Worm (Caenorhabditis elegans) whole organism, midembryonic: ENCODE data around the gene gars-1.

Experiments
- T22C8.4 ChIP-seq: fragments of 200-800 bp; sonication (Bioruptor generic); IDR thresholded peaks from 2 replicates; pipeline ENCODE4 v1.3.6; 2022; ENCODE audit warnings: missing genetic modification characterization, missing compliant biosample characterization
- flt-1 ChIP-seq: fragments of 200-800 bp; sonication (Bioruptor generic); IDR thresholded peaks from 2 replicates; pipeline ENCODE4 v1.3.6; 2022; ENCODE audit warnings: missing genetic modification characterization, missing compliant biosample characterization
- ref-1 ChIP-seq: fragments of 200-800 bp; sonication (Bioruptor generic); conservative IDR thresholded peaks from 2 replicates; pipeline ENCODE4 v1.3.6; 2022; ENCODE audit warnings: missing genetic modification reagents, missing genetic modification characterization, missing compliant biosample characterization
- tab-1 ChIP-seq: fragments of 200-800 bp; sonication (Bioruptor generic); IDR thresholded peaks from 2 replicates; pipeline ENCODE4 v1.3.6; 2022; ENCODE audit warnings: missing genetic modification characterization, missing compliant biosample characterization
- ztf-23 ChIP-seq: fragments of 200-800 bp; sonication (Bioruptor generic); IDR thresholded peaks from 2 replicates; pipeline ENCODE4 v1.3.6; 2022; ENCODE audit warnings: missing genetic modification reagents, missing genetic modification characterization, missing compliant biosample characterization
- ztf-29 ChIP-seq: fragments of 200-800 bp; sonication (Bioruptor generic); IDR thresholded peaks from 2 replicates; pipeline ENCODE4 v1.3.6; 2022; ENCODE audit warnings: missing genetic modification reagents, missing genetic modification characterization, missing compliant biosample characterization

DNA sequence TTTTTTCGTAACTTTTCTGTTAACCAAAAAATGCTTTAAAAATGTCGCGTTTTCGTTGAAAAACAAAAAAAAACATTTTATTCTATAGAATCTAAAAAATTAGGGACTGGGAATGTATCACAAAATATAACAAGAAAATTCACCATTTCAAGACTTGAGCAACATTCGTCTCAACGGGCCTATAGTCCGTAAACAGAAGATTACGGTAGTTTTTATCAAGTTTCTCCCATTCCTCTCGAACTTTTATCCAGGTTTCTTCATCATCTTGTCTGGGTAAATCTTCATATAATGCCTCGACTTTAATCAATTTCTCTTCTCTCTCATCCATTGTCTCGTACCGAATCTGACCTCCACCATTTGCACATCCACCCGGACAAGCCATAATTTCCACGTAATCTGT lies 8.0 kb downstream of the gars-1 start:
- TF ChIP-seq ztf-29 (GFP tag; lab: Robert Waterston, UW) (no peak), tab-1 (GFP tag; lab: Robert Waterston, UW) (no peak), ref-1 (no peak), flt-1 (GFP tag; lab: Robert Waterston, UW) (no peak), ztf-23 (GFP tag; lab: Robert Waterston, UW) (no peak), T22C8.4 (GFP tag; lab: Robert Waterston, UW) (no peak)
